Fruit fly (Drosophila melanogaster): ENCODE data around the gene cDIP.

DNA sequence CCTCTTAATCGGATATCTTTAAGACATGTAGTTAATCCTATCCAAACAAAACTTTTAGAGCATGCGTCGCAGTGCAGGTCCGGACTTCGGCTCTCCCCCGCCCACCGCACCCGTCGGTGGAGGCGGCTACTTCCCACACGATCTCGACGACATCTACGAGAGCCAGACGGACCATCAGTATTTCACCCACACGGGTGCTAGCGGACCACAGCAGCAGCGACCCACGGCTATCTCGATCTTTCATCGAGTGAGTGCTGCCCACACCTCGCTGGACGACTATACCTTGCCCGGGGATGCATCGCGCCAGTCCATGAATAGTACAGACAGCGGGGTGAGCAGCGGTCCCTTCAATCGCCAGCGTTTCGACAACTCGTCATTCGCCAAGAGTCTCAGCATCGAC is 40.7 kb upstream of the cDIP start:
- TF ChIP-seq CG6854 (GFP tag; optimal IDR thresholded peaks at IDR 0.05) (no peak), spab (GFP tag; optimal IDR thresholded peaks at IDR 0.05) (no peak), CG3919 (GFP tag; optimal IDR thresholded peaks at IDR 0.05) (no peak)
